Fruit fly (Drosophila melanogaster): ENCODE measurements around the gene FoxP.

Gene FoxP

dm6 chr3R:9677734-9678341 lies 52.8 kb downstream of the FoxP start, which contains the start of gene p23 (continued):
- TF ChIP-seq CG13894 (tag; optimal IDR thresholded peaks at IDR 0.05), result no peak
- no peak for TF ChIP-seq kay (GFP tag; optimal IDR thresholded peaks at IDR 0.05)
- TF ChIP-seq Bgb (GFP tag; IDR thresholded peaks at IDR 0.05; ENCODE audit: partially characterized antibody), result peak; percentile 83
- no peak for TF ChIP-seq esg (GFP tag; conservative IDR thresholded peaks at IDR 0.05)
- no peak for TF ChIP-seq inv (GFP tag; IDR thresholded peaks at IDR 0.05; ENCODE audit: partially characterized antibody)
- peak; percentile 62 for TF ChIP-seq sens (GFP tag)
- peak; percentile 57 for TF ChIP-seq Sin3A (optimal IDR thresholded peaks at IDR 0.05)
- TF ChIP-seq CG10462 (GFP tag; optimal IDR thresholded peaks at IDR 0.05), result no peak
- TF ChIP-seq Ada2b (GFP tag; IDR thresholded peaks at IDR 0.05), result no peak
- TF ChIP-seq CG9932 (GFP tag; IDR thresholded peaks at IDR 0.05), result no peak; the same call in 1 of the 2 replicates
- TF ChIP-seq Aef1 (GFP tag; IDR thresholded peaks at IDR 0.05), result no peak
- no peak for TF ChIP-seq CG9817 (tag; optimal IDR thresholded peaks at IDR 0.05)
- TF ChIP-seq Dll (GFP tag; IDR thresholded peaks at IDR 0.05; ENCODE audit: partially characterized antibody), result peak; percentile 29; the same call in 1 of the 4 replicates
- no peak for TF ChIP-seq ara (GFP tag; IDR thresholded peaks at IDR 0.05)
- TF ChIP-seq nau (GFP tag; optimal IDR thresholded peaks at IDR 0.05), result no peak
- TF ChIP-seq CG1647 (GFP tag; optimal IDR thresholded peaks at IDR 0.05), result no peak
- TF ChIP-seq CG11560 (tag; IDR thresholded peaks at IDR 0.05), result no peak
- TF ChIP-seq CG17359 (tag; optimal IDR thresholded peaks at IDR 0.05), result no peak
- no peak for TF ChIP-seq Fer2 (tag; optimal IDR thresholded peaks at IDR 0.05)
- TF ChIP-seq CG10565 (GFP tag; optimal IDR thresholded peaks at IDR 0.05), result no peak
- no peak for TF ChIP-seq CG2129 (GFP tag; IDR thresholded peaks at IDR 0.05; ENCODE audit: partially characterized antibody)
- no peak for TF ChIP-seq Hey (tag; optimal IDR thresholded peaks at IDR 0.05)
- no peak for TF ChIP-seq zfh2 (GFP tag; optimal IDR thresholded peaks at IDR 0.05)
- no peak for TF ChIP-seq CG7745 (tag; optimal IDR thresholded peaks at IDR 0.05)
- TF ChIP-seq CG4360 (GFP tag; IDR thresholded peaks at IDR 0.05), result no peak
- peak; percentile 32; the same call in 1 of the 3 replicates for TF ChIP-seq row (GFP tag; IDR thresholded peaks at IDR 0.05)
- TF ChIP-seq twi (tag; optimal IDR thresholded peaks at IDR 0.05), result no peak
- TF ChIP-seq CG2889 (GFP tag; IDR thresholded peaks at IDR 0.05), result no peak
- no peak for TF ChIP-seq CG10431 (GFP tag; optimal IDR thresholded peaks at IDR 0.05)
- no peak for TF ChIP-seq jumu (GFP tag; optimal IDR thresholded peaks at IDR 0.05)
- TF ChIP-seq Trl (optimal IDR thresholded peaks at IDR 0.05), result no peak
- TF ChIP-seq Trl (GFP tag; optimal IDR thresholded peaks at IDR 0.05), result no peak
- TF ChIP-seq CG1602 (GFP tag; optimal IDR thresholded peaks at IDR 0.05), result no peak
- peak; percentile 44; the same call in 1 of the 2 replicates for TF ChIP-seq chm (GFP tag; IDR thresholded peaks at IDR 0.05)
- TF ChIP-seq hb (GFP tag; IDR thresholded peaks at IDR 0.05; ENCODE audit: partially characterized antibody), result no peak
- TF ChIP-seq Ssrp (tag; optimal IDR thresholded peaks at IDR 0.05), result no peak
- no peak for TF ChIP-seq CG31441 (GFP tag; IDR thresholded peaks at IDR 0.05)
- peak; percentile 69 for TF ChIP-seq p53 (GFP tag; optimal IDR thresholded peaks at IDR 0.05)
- peak; percentile 67; the same call in 2 of the 3 replicates for TF ChIP-seq knrl (GFP tag; IDR thresholded peaks at IDR 0.05; ENCODE audit: partially characterized antibody)
- TF ChIP-seq ci (GFP tag; IDR thresholded peaks at IDR 0.05), result 0 out of 3 replicates have a peak, but pooled peaks have one; percentile 12
- TF ChIP-seq BEAF-32 (GFP tag; optimal IDR thresholded peaks at IDR 0.05), result peak; percentile 57
- no peak for TF ChIP-seq mam (GFP tag; optimal IDR thresholded peaks at IDR 0.05)
- TF ChIP-seq her (GFP tag; optimal IDR thresholded peaks at IDR 0.05), result no peak
- TF ChIP-seq schlank (tag; optimal IDR thresholded peaks at IDR 0.05), result no peak
- TF ChIP-seq oc (tag; optimal IDR thresholded peaks at IDR 0.05), result no peak
- peak in 1 of 2 experiments; percentile 29 for TF ChIP-seq insv (GFP tag; optimal IDR thresholded peaks at IDR 0.05)
- TF ChIP-seq E2f2 (GFP tag; IDR thresholded peaks at IDR 0.05), result peak; percentile 50; the same call in 1 of the 2 replicates
- TF ChIP-seq Lpt (GFP tag; optimal IDR thresholded peaks at IDR 0.05), result no peak
- TF ChIP-seq CG8089 (GFP tag; optimal IDR thresholded peaks at IDR 0.05), result no peak
- no peak for TF ChIP-seq sug (tag; optimal IDR thresholded peaks at IDR 0.05)
- TF ChIP-seq CG17829 (tag; optimal IDR thresholded peaks at IDR 0.05), result peak; percentile 42
